Worm (Caenorhabditis elegans): ENCODE measurements around the gene twk-6.

ce11 chrIII:4693281-4693680 lies 49.4 kb upstream of the twk-6 start, which contains the start of gene nifk-1:
- TF ChIP-seq attf-6 (GFP tag; IDR thresholded peaks at IDR 0.05) = no peak
- no peak for TF ChIP-seq unc-62 (GFP tag; optimal IDR thresholded peaks at IDR 0.05)
- peak; percentile 79 for TF ChIP-seq nhr-80 (tag; optimal IDR thresholded peaks at IDR 0.05)
- TF ChIP-seq ekl-4 (GFP tag; IDR thresholded peaks at IDR 0.05) = no peak
- TF ChIP-seq lag-1 (GFP tag; IDR thresholded peaks at IDR 0.05) = no peak
- no peak for TF ChIP-seq lir-1 (GFP tag; conservative IDR thresholded peaks at IDR 0.05)
- no peak for TF ChIP-seq hmg-20 (GFP tag; IDR thresholded peaks at IDR 0.05)
- no peak for TF ChIP-seq rcor-1 (GFP tag; IDR thresholded peaks at IDR 0.05)
- TF ChIP-seq madf-10 (tag; optimal IDR thresholded peaks at IDR 0.05) = no peak
- 0 out of 2 replicates have a peak, but pooled peaks have one; percentile 28 for TF ChIP-seq B0336.3 (GFP tag; IDR thresholded peaks at IDR 0.05)
- no peak for TF ChIP-seq mxl-1 (tag; optimal IDR thresholded peaks at IDR 0.05)

Data from whole organism, young adult.